Worm (Caenorhabditis elegans): ENCODE results near the gene rpl-21.

The rpl-21 gene

ce11 chrIII:8109459-8110057 lies 20.5 kb downstream of the rpl-21 start:
- TF ChIP-seq F10E7.11 (tag; optimal IDR thresholded peaks at IDR 0.05) (peak; percentile 30), ekl-4 (GFP tag; IDR thresholded peaks at IDR 0.05) (peak; percentile 72), aptf-2 (GFP tag; conservative IDR thresholded peaks at IDR 0.05) (no peak), C06A6.2 (GFP tag; conservative IDR thresholded peaks at IDR 0.05) (0 out of 2 replicates have a peak, but pooled peaks have one; percentile 18), repo-1 (tag; optimal IDR thresholded peaks at IDR 0.05) (peak; percentile 55), efl-1 (GFP tag; optimal IDR thresholded peaks at IDR 0.05) (peak; percentile 4), madf-6 (GFP tag; IDR thresholded peaks at IDR 0.05) (peak; percentile 72), snpc-1.3 (tag; optimal IDR thresholded peaks at IDR 0.05; ENCODE audit: insufficient read depth) (peak; percentile 69), ZK185.1 (tag; optimal IDR thresholded peaks at IDR 0.05; ENCODE audit: poor library complexity, severe bottlenecking) (peak; percentile 59), ccch-3 (GFP tag; optimal IDR thresholded peaks at IDR 0.05) (no peak), Y79H2A.3 (GFP tag; conservative IDR thresholded peaks at IDR 0.05) (no peak), sdz-38 (tag; optimal IDR thresholded peaks at IDR 0.05) (no peak), ceh-27 (GFP tag; optimal IDR thresholded peaks at IDR 0.05) (peak; percentile 89), rec-8 (tag; optimal IDR thresholded peaks at IDR 0.05) (peak; percentile 80 to 94), nfyb-1 (GFP tag; IDR thresholded peaks at IDR 0.05) (peak; percentile 86), nfya-1 (tag; optimal IDR thresholded peaks at IDR 0.05; ENCODE audit: borderline replicate concordance, insufficient read depth) (no peak), bed-2 (GFP tag; IDR thresholded peaks at IDR 0.05) (no peak), atf-7 (tag; optimal IDR thresholded peaks at IDR 0.05) (peak; percentile 19), xnd-1 (tag; optimal IDR thresholded peaks at IDR 0.05) (no peak), hmg-1.2 (GFP tag; IDR thresholded peaks at IDR 0.05) (peak; percentile 78), rcor-1 (GFP tag; IDR thresholded peaks at IDR 0.05) (peak; percentile 58; the same call in 1 of the 2 replicates), ceh-91 (GFP tag; IDR thresholded peaks at IDR 0.05) (peak; percentile 40; the same call in 1 of the 2 replicates), madf-8 (GFP tag; conservative IDR thresholded peaks at IDR 0.05) (peak; percentile 28; the same call in 1 of the 2 replicates), snpc-1.1 (tag; optimal IDR thresholded peaks at IDR 0.05; ENCODE audit: insufficient read depth) (peak; percentile 62), sptf-2 (GFP tag; optimal IDR thresholded peaks at IDR 0.05) (peak; percentile 39), pha-4 (tag; optimal IDR thresholded peaks at IDR 0.05) (no peak), him-1 (tag; optimal IDR thresholded peaks at IDR 0.05) (peak; percentile 100), K12H6.12 (tag; optimal IDR thresholded peaks at IDR 0.05) (peak; percentile 66), tlf-1 (GFP tag; optimal IDR thresholded peaks at IDR 0.05) (peak; percentile 33), ztf-22 (GFP tag; optimal IDR thresholded peaks at IDR 0.05) (peak; percentile 14), F39B2.1 (GFP tag; IDR thresholded peaks at IDR 0.05) (no peak), attf-3 (GFP tag; conservative IDR thresholded peaks at IDR 0.05) (peak; percentile 64; the same call in 1 of the 2 replicates), athp-1 (tag; optimal IDR thresholded peaks at IDR 0.05) (peak; percentile 24), hlh-12 (tag; optimal IDR thresholded peaks at IDR 0.05) (no peak), hmg-20 (GFP tag; IDR thresholded peaks at IDR 0.05) (0 out of 2 replicates have a peak, but pooled peaks have one; percentile 38), hsf-1 (GFP tag; IDR thresholded peaks at IDR 0.05) (0 out of 2 replicates have a peak, but pooled peaks have one; percentile 14), F55B11.4 (tag; optimal IDR thresholded peaks at IDR 0.05; ENCODE audit: borderline replicate concordance, insufficient read depth) (no peak), F52B5.7 (tag; optimal IDR thresholded peaks at IDR 0.05) (peak; percentile 47), C17E4.6 (GFP tag; IDR thresholded peaks at IDR 0.05) (peak; percentile 53; the same call in 1 of the 2 replicates), lin-54 (GFP tag; optimal IDR thresholded peaks at IDR 0.05) (peak; percentile 72), let-607 (tag; optimal IDR thresholded peaks at IDR 0.05) (peak; percentile 39 to 67), chd-7 (tag; optimal IDR thresholded peaks at IDR 0.05) (peak; percentile 81), lir-1 (GFP tag; conservative IDR thresholded peaks at IDR 0.05) (no peak), F33H1.4 (GFP tag; IDR thresholded peaks at IDR 0.05) (peak; percentile 61), snpc-3.4 (tag; optimal IDR thresholded peaks at IDR 0.05) (peak; percentile 89)

All from whole organism, young adult.